Worm (Caenorhabditis elegans): ENCODE data around the gene T26A8.4.

T26A8.4 gene

DNA sequence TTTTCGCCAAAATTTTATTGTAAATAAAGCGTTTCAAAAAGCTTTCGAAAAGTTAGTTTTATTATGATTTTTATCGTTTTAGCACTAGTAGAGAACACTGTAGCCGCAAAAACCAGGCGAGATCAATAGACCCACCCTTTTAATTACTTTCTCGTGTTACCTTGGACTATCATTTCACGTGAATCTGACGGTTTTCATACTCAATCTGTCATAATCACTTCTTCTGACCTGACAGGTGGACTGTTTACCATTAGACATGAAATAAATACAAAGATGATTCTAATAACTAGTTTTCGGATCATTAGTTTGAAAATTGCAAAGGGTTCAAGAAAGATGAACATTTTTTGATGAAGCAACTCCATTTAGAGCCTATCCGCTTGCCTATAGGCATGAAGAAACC, 30.4 kb upstream of the T26A8.4 start:
- TF ChIP-seq nhr-71 (tag; optimal IDR thresholded peaks at IDR 0.05), result peak; percentile 47
- TF ChIP-seq irx-1 (tag; optimal IDR thresholded peaks at IDR 0.05), result no peak
- TF ChIP-seq hlh-17 (GFP tag; optimal IDR thresholded peaks at IDR 0.05; ENCODE audit: borderline replicate concordance), result no peak
- peak in 5 of 6 experiments; percentile 44 to 85 (median 69) for TF ChIP-seq elt-3 (tag; optimal IDR thresholded peaks at IDR 0.05)
- no peak for TF ChIP-seq ceh-8 (GFP tag; optimal IDR thresholded peaks at IDR 0.05)
- peak; percentile 57 for TF ChIP-seq tbx-2 (tag; optimal IDR thresholded peaks at IDR 0.05)
- peak in 1 of 2 experiments; percentile 57 for TF ChIP-seq mdl-1 (tag; optimal IDR thresholded peaks at IDR 0.05)
- TF ChIP-seq zip-4 (GFP tag; optimal IDR thresholded peaks at IDR 0.05), result no peak
- no peak for TF ChIP-seq ceh-63 (GFP tag; optimal IDR thresholded peaks at IDR 0.05)
- peak; percentile 40 for TF ChIP-seq nhr-19 (GFP tag; conservative IDR thresholded peaks at IDR 0.05)
- no peak for TF ChIP-seq nhr-12 (tag; optimal IDR thresholded peaks at IDR 0.05)
- no peak for TF ChIP-seq mab-9 (GFP tag; IDR thresholded peaks at IDR 0.05)
- no peak for TF ChIP-seq fkh-4 (tag; optimal IDR thresholded peaks at IDR 0.05; ENCODE audit: borderline replicate concordance)
- TF ChIP-seq snu-23 (GFP tag; optimal IDR thresholded peaks at IDR 0.05), result peak; percentile 40
- TF ChIP-seq nhr-20 (tag; optimal IDR thresholded peaks at IDR 0.05), result peak; percentile 74
- peak; percentile 78 for TF ChIP-seq blmp-1 (tag; optimal IDR thresholded peaks at IDR 0.05)
- no peak for TF ChIP-seq hlh-4 (tag; optimal IDR thresholded peaks at IDR 0.05)
- TF ChIP-seq pax-3 (tag; optimal IDR thresholded peaks at IDR 0.05), result no peak
- TF ChIP-seq lin-13 (GFP tag; optimal IDR thresholded peaks at IDR 0.05), result no peak
- TF ChIP-seq unc-130 (tag; optimal IDR thresholded peaks at IDR 0.05), result peak; percentile 37
- peak in 1 of 2 experiments; percentile 2 for TF ChIP-seq lsy-2 (tag; optimal IDR thresholded peaks at IDR 0.05)
- TF ChIP-seq nhr-85 (tag), result peak; percentile 80
- no peak for TF ChIP-seq ces-1 (GFP tag; optimal IDR thresholded peaks at IDR 0.05)
- TF ChIP-seq efl-1 (optimal IDR thresholded peaks at IDR 0.05), result no peak
- TF ChIP-seq efl-1 (GFP tag; optimal IDR thresholded peaks at IDR 0.05 in 1 of 2), result no peak
- TF ChIP-seq lin-14 (GFP tag; optimal IDR thresholded peaks at IDR 0.05), result peak; percentile 46
- TF ChIP-seq nhr-90 (tag; optimal IDR thresholded peaks at IDR 0.05; ENCODE audit: poor library complexity), result no peak
- peak in 1 of 2 experiments; percentile 56 for TF ChIP-seq lin-35 (GFP tag; optimal IDR thresholded peaks at IDR 0.05)
- TF ChIP-seq mep-1 (tag; optimal IDR thresholded peaks at IDR 0.05), result no peak
- TF ChIP-seq fkh-10 (GFP tag; optimal IDR thresholded peaks at IDR 0.05), result no peak

DNA sequence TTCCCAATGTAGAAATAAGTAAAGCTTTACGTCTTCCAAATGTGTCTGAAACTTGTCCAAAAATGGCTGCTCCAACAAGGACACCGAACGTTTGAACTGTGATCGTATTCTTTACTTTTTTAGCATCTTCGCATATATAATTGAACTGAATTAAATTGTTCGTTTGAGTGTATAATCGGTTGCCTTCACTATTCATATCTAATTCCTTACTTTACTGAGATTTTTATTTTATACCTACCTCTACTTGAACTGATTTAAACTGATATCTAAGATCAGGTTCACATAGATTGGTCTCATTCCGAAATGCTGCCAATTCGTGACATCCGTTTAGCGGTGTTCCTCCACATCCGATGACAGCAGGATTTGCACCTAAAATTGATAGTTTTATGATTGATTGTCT, 29.7 kb upstream of the T26A8.4 start:
- TF ChIP-seq nhr-19 (GFP tag; conservative IDR thresholded peaks at IDR 0.05) (no peak), dsc-1 (tag; optimal IDR thresholded peaks at IDR 0.05) (no peak), F16B12.6 (tag; optimal IDR thresholded peaks at IDR 0.05) (no peak), lin-13 (GFP tag; optimal IDR thresholded peaks at IDR 0.05) (no peak), efl-1 (optimal IDR thresholded peaks at IDR 0.05) (no peak), efl-1 (GFP tag; optimal IDR thresholded peaks at IDR 0.05 in 1 of 2) (peak in 1 of 2 experiments; percentile 52), pax-3 (tag; optimal IDR thresholded peaks at IDR 0.05) (no peak), aly-2 (tag; optimal IDR thresholded peaks at IDR 0.05) (no peak), unc-62 (GFP tag; optimal IDR thresholded peaks at IDR 0.05) (no peak)

DNA sequence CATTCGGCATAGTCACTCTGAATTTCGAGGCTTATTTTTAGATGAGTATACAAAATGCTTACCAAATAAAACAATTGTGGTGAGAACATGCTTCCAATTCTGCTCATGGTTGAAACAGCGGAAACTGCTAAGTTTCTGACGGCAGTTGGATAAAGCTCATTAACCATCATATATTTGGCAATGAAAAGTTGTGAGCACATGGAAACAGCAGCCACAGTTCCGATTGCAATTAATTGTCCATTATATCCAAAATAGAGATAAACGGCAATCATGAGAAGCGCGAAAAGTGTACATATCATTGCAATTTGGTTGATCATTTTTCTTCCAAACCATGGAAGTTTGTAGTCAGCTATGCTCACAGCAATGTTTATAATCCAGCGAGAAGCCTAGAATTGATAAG, 28.5 kb upstream of the T26A8.4 start:
- no peak for TF ChIP-seq efl-1 (optimal IDR thresholded peaks at IDR 0.05)
- TF ChIP-seq efl-1 (GFP tag; optimal IDR thresholded peaks at IDR 0.05 in 1 of 2), result peak in 1 of 2 experiments; percentile 7
- TF ChIP-seq dpl-1 (GFP tag; optimal IDR thresholded peaks at IDR 0.05), result no peak
- TF ChIP-seq fkh-8 (tag; optimal IDR thresholded peaks at IDR 0.05), result no peak
- no peak for TF ChIP-seq nhr-28 (tag; optimal IDR thresholded peaks at IDR 0.05)
- TF ChIP-seq lin-14 (GFP tag; optimal IDR thresholded peaks at IDR 0.05), result no peak
- TF ChIP-seq C04F5.9 (tag; optimal IDR thresholded peaks at IDR 0.05), result no peak

DNA sequence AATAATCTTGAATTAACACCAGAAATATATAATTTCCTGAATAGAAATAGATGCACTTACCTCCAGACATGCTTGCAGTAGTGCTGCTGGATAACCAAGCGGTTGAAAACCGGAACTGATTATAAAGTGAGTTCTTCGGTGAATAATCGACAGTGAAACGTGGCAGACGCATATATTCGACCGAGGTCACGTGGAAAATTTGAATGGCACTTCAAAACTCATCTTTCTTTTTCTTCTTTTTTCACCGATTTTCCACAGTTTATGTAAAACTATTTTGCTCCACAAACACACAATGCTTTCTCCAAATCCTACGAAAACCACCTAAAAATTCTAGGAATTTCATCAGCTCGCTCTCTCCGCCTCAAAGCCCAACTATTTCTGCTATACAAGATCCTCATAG, 27.5 kb upstream of the T26A8.4 start, which contains the start of gene ant-1.4:
Gene ant-1.4 (minus strand): TSS at position 101 of the 400 bp plus-strand sequence.
- TF ChIP-seq snu-23 (GFP tag; optimal IDR thresholded peaks at IDR 0.05), result no peak
- no peak for TF ChIP-seq unc-86 (tag; optimal IDR thresholded peaks at IDR 0.05)
- no peak for TF ChIP-seq fos-1 (tag; optimal IDR thresholded peaks at IDR 0.05)
- no peak for TF ChIP-seq ceh-90 (tag; optimal IDR thresholded peaks at IDR 0.05)
- TF ChIP-seq nhr-71 (tag; optimal IDR thresholded peaks at IDR 0.05), result no peak
- no peak for TF ChIP-seq tlp-1 (tag; optimal IDR thresholded peaks at IDR 0.05)
- no peak for TF ChIP-seq nhr-77 (tag; optimal IDR thresholded peaks at IDR 0.05)
- no peak for TF ChIP-seq aha-1 (tag; optimal IDR thresholded peaks at IDR 0.05)
- no peak for TF ChIP-seq zip-4 (GFP tag; optimal IDR thresholded peaks at IDR 0.05)

Data from whole organism, L1 larva.